Worm (Caenorhabditis elegans): ENCODE measurements around the gene ZK632.14.

- TF ChIP-seq ztf-11 (tag; optimal IDR thresholded peaks at IDR 0.05) (no peak), nhr-237 (tag; optimal IDR thresholded peaks at IDR 0.05) (no peak), nhr-28 (tag; optimal IDR thresholded peaks at IDR 0.05) (no peak), unc-62 (GFP tag; optimal IDR thresholded peaks at IDR 0.05) (no peak), cnd-1 (tag; optimal IDR thresholded peaks at IDR 0.05) (no peak)
Measured at ce11 chrIII:9823748-9824147, 10.5 kb downstream of the ZK632.14 start.

Measured in whole organism, mixed stage, embryonic.